Fruit fly (Drosophila melanogaster): ENCODE data around the gene CG33099.

- TF ChIP-seq CG6163 (GFP tag; IDR thresholded peaks at IDR 0.05): no peak
- TF ChIP-seq OdsH (GFP tag; optimal IDR thresholded peaks at IDR 0.05): no peak
- no peak for TF ChIP-seq vri (GFP tag; optimal IDR thresholded peaks at IDR 0.05)
- TF ChIP-seq CG31627 (GFP tag; optimal IDR thresholded peaks at IDR 0.05): no peak
- no peak for TF ChIP-seq CG6808 (GFP tag; optimal IDR thresholded peaks at IDR 0.05)
- TF ChIP-seq CG11762 (GFP tag; optimal IDR thresholded peaks at IDR 0.05; ENCODE audit: insufficient read depth): no peak
- no peak for TF ChIP-seq topi (GFP tag; optimal IDR thresholded peaks at IDR 0.05)
- TF ChIP-seq CG8119 (GFP tag; IDR thresholded peaks at IDR 0.05): no peak
- TF ChIP-seq net (GFP tag; optimal IDR thresholded peaks at IDR 0.05): no peak
- no peak for TF ChIP-seq Hr4 (GFP tag; optimal IDR thresholded peaks at IDR 0.05)
- TF ChIP-seq Blimp-1 (GFP tag; optimal IDR thresholded peaks at IDR 0.05): no peak
- no peak for TF ChIP-seq Gug (GFP tag; IDR thresholded peaks at IDR 0.05)
- no peak for TF ChIP-seq CG11294 (GFP tag; IDR thresholded peaks at IDR 0.05)
Observed at dm6 chr3R:22560224-22560623, 29.9 kb upstream of the CG33099 start.

Data from whole organism, prepupa.